Fruit fly (Drosophila melanogaster) whole organism, embryonic: Measurements from ENCODE around the gene CG13367.

Experiments
- B-H2 ChIP-seq: fragments of 200-800 bp; sonication (Bioruptor generic); optimal IDR thresholded peaks from 2 replicates; lab custom pipeline; 2018; ENCODE audit warnings: missing biosample characterization, mild to moderate bottlenecking, missing genetic modification characterization
- CG10321 ChIP-seq: fragments of 200-800 bp; sonication (Bioruptor generic); IDR thresholded peaks from 2 replicates; pipeline ENCODE4 v1.3.6; 2022; ENCODE audit warnings: missing biosample characterization, missing genetic modification characterization
- CG10543 ChIP-seq: fragments of 200-800 bp; sonication (Bioruptor generic); optimal IDR thresholded peaks from 3 replicates; lab custom pipeline; 2017; ENCODE audit warnings: missing biosample characterization, mild to moderate bottlenecking, missing genetic modification characterization, moderate library complexity
- CG11723 ChIP-seq: fragments of 200-800 bp; sonication (Bioruptor generic); optimal IDR thresholded peaks from 2 replicates; lab custom pipeline; 2017; ENCODE audit warnings: missing biosample characterization, mild to moderate bottlenecking, missing genetic modification characterization
- CG13624 ChIP-seq: fragments of 200-800 bp; sonication (Bioruptor generic); optimal IDR thresholded peaks from 2 replicates; lab custom pipeline; 2016; ENCODE audit warnings: missing biosample characterization, missing genetic modification characterization
- CG13775 ChIP-seq: fragments of 200-800 bp; sonication (Bioruptor generic); optimal IDR thresholded peaks from 3 replicates; lab custom pipeline; 2017; ENCODE audit warnings: missing biosample characterization, mild to moderate bottlenecking, missing genetic modification characterization
- CG14441 ChIP-seq: fragments of 200-800 bp; sonication (Bioruptor generic); IDR thresholded peaks from 2 replicates; pipeline ENCODE4 v1.3.6; 2022; ENCODE audit warnings: missing biosample characterization, missing genetic modification characterization
- CG15011 ChIP-seq: fragments of 200-800 bp; sonication (Bioruptor generic); optimal IDR thresholded peaks from 3 replicates; lab custom pipeline; 2018; ENCODE audit warnings: missing biosample characterization, mild to moderate bottlenecking, missing genetic modification characterization
- CG1792 ChIP-seq: fragments of 200-800 bp; sonication (Bioruptor generic); optimal IDR thresholded peaks from 2 replicates; lab custom pipeline; 2016; ENCODE audit warnings: missing biosample characterization, missing genetic modification characterization
- CG30020 ChIP-seq: fragments of 200-800 bp; optimal IDR thresholded peaks from 2 replicates; lab custom pipeline; 2019; ENCODE audit warnings: missing biosample characterization, mild to moderate bottlenecking, missing genetic modification characterization, moderate library complexity
- CG31365 ChIP-seq: fragments of 200-800 bp; sonication (Bioruptor generic); optimal IDR thresholded peaks from 2 replicates; lab custom pipeline; 2018; ENCODE audit warnings: missing biosample characterization, mild to moderate bottlenecking, missing genetic modification characterization
- CG6683 ChIP-seq: fragments of 200-800 bp; sonication (Bioruptor generic); optimal IDR thresholded peaks from 2 replicates; lab custom pipeline; 2017; ENCODE audit warnings: missing biosample characterization, mild to moderate bottlenecking, missing genetic modification characterization, missing genetic modification reagents
- CG7928 ChIP-seq: fragments of 200-800 bp; sonication (Bioruptor generic); optimal IDR thresholded peaks from 2 replicates; lab custom pipeline; 2017; ENCODE audit warnings: missing biosample characterization, mild to moderate bottlenecking, missing genetic modification characterization
- CG7987 ChIP-seq: fragments of 200-800 bp; sonication (Bioruptor generic); optimal IDR thresholded peaks from 2 replicates; lab custom pipeline; 2018; ENCODE audit warnings: missing biosample characterization, mild to moderate bottlenecking, missing genetic modification characterization, moderate library complexity
- CG8478 ChIP-seq: fragments of >200 bp; optimal IDR thresholded peaks from 2 replicates; lab custom pipeline; 2018
- CG9876 ChIP-seq: fragments of 200-800 bp; sonication (Bioruptor generic); optimal IDR thresholded peaks from 2 replicates; lab custom pipeline; 2016; ENCODE audit warnings: missing biosample characterization, missing genetic modification characterization
- CrebB ChIP-seq: fragments of 200-800 bp; sonication (Bioruptor generic); optimal IDR thresholded peaks from 3 replicates; lab custom pipeline; 2018; ENCODE audit warnings: missing biosample characterization, mild to moderate bottlenecking, missing genetic modification characterization
- Deaf1 ChIP-seq: fragments of 200-800 bp; optimal IDR thresholded peaks from 3 replicates; lab custom pipeline; 2019; ENCODE audit warnings: missing biosample characterization, mild to moderate bottlenecking, missing genetic modification characterization, moderate library complexity
- Dp ChIP-seq: fragments of 200-800 bp; sonication (Bioruptor generic); optimal IDR thresholded peaks from 2 replicates; lab custom pipeline; 2018; ENCODE audit warnings: missing biosample characterization, mild to moderate bottlenecking, missing genetic modification characterization, moderate library complexity
- Ets65A ChIP-seq: fragments of 200-800 bp; sonication (Bioruptor generic); peaks from one replicate; lab custom pipeline; 2016; ENCODE audit warnings: missing biosample characterization, missing genetic modification characterization
- Fer1 ChIP-seq: fragments of 200-800 bp; sonication (Bioruptor generic); optimal IDR thresholded peaks from 2 replicates; lab custom pipeline; 2017; ENCODE audit warnings: missing biosample characterization, mild to moderate bottlenecking, missing genetic modification characterization
- GATAe ChIP-seq: fragments of 200-800 bp; sonication (Bioruptor generic); conservative IDR thresholded peaks from 2 replicates; pipeline ENCODE4 v1.3.6; 2022; ENCODE audit warnings: missing biosample characterization, missing genetic modification characterization
- HLH54F ChIP-seq: fragments of 200-800 bp; sonication (Bioruptor generic); optimal IDR thresholded peaks from 3 replicates; lab custom pipeline; 2016; ENCODE audit warnings: missing biosample characterization, missing genetic modification characterization
- Hey ChIP-seq: fragments of 200-800 bp; sonication (Bioruptor generic); optimal IDR thresholded peaks from 3 replicates; lab custom pipeline; 2018; ENCODE audit warnings: missing biosample characterization, mild to moderate bottlenecking, missing genetic modification characterization
- HmgZ ChIP-seq: fragments of 200-800 bp; sonication (Bioruptor generic); optimal IDR thresholded peaks from 2 replicates; lab custom pipeline; 2018; ENCODE audit warnings: missing biosample characterization, mild to moderate bottlenecking, missing genetic modification characterization
- Hr78 ChIP-seq, 2 experiments: fragments of 200-800 bp in 1 of 2; fragments of >200 bp in 1 of 2; sonication (Bioruptor generic) in 1 of 2; optimal IDR thresholded peaks; 2 replicates each; lab custom pipeline; 2017 to 2019; ENCODE audit warnings: missing biosample characterization in 2 of 2, missing genetic modification characterization in 2 of 2, mild to moderate bottlenecking in 1 of 2, moderate library complexity in 1 of 2
- Lim3 ChIP-seq: fragments of 200-800 bp; sonication (Bioruptor generic); IDR thresholded peaks from 2 replicates; pipeline ENCODE4 v1.3.6; 2022; ENCODE audit warnings: missing biosample characterization, missing genetic modification characterization
- Med ChIP-seq: fragments of 200-800 bp; sonication (Bioruptor generic); peaks from one replicate; lab custom pipeline; 2016; ENCODE audit warnings: missing biosample characterization, missing genetic modification characterization, mild to moderate bottlenecking, inconsistent platforms, moderate library complexity
- Myb ChIP-seq: fragments of 200-800 bp; sonication (Bioruptor generic); optimal IDR thresholded peaks from 2 replicates; lab custom pipeline; 2016; ENCODE audit warnings: missing biosample characterization, missing genetic modification characterization
- Pdp1 ChIP-seq, 2 experiments: fragments of 200-800 bp; sonication (Bioruptor generic); optimal IDR thresholded peaks; 3 replicates each; lab custom pipeline; 2016; ENCODE audit warnings: missing biosample characterization in 2 of 2, missing genetic modification characterization in 2 of 2, mild to moderate bottlenecking in 1 of 2, moderate library complexity in 1 of 2
- Ptx1 ChIP-seq: fragments of 200-800 bp; sonication (Bioruptor generic); IDR thresholded peaks from 2 replicates; pipeline ENCODE4 v1.3.6; 2022; ENCODE audit warnings: missing biosample characterization, missing genetic modification characterization
- Spps ChIP-seq: fragments of 200-800 bp; sonication (Bioruptor generic); optimal IDR thresholded peaks from 2 replicates; lab custom pipeline; 2018; ENCODE audit warnings: missing biosample characterization, mild to moderate bottlenecking, missing genetic modification characterization
- Tbp ChIP-seq: fragments of >200 bp; optimal IDR thresholded peaks from 2 replicates; lab custom pipeline; 2018; ENCODE audit warnings: missing biosample characterization, missing genetic modification characterization
- Xbp1 ChIP-seq: fragments of 200-800 bp; sonication (Bioruptor generic); optimal IDR thresholded peaks from 3 replicates; lab custom pipeline; 2016; ENCODE audit warnings: missing biosample characterization, mild to moderate bottlenecking, missing genetic modification characterization
- ash1 ChIP-seq: fragments of 200-800 bp; sonication (Bioruptor generic); optimal IDR thresholded peaks from 2 replicates; lab custom pipeline; 2018; ENCODE audit warnings: missing biosample characterization, mild to moderate bottlenecking, missing genetic modification characterization
- az2 ChIP-seq: fragments of 200-800 bp; sonication (Bioruptor generic); optimal IDR thresholded peaks from 3 replicates; lab custom pipeline; 2016; ENCODE audit warnings: missing biosample characterization, missing genetic modification characterization
- caup ChIP-seq: fragments of 200-800 bp; sonication (Bioruptor generic); optimal IDR thresholded peaks from 3 replicates; lab custom pipeline; 2017; ENCODE audit warnings: missing biosample characterization, mild to moderate bottlenecking, missing genetic modification characterization, moderate library complexity; ENCODE audit not compliant: severe bottlenecking
- cg ChIP-seq: fragments of 200-800 bp; sonication (Bioruptor generic); optimal IDR thresholded peaks from 3 replicates; lab custom pipeline; 2019; ENCODE audit warnings: missing biosample characterization, mild to moderate bottlenecking, missing genetic modification characterization, moderate library complexity
- ftz-f1 ChIP-seq: fragments of 200-800 bp; sonication (Bioruptor generic); optimal IDR thresholded peaks from 2 replicates; lab custom pipeline; 2016; ENCODE audit warnings: missing biosample characterization, missing genetic modification characterization
- gem ChIP-seq: fragments of 200-800 bp; sonication (Bioruptor generic); optimal IDR thresholded peaks from 2 replicates; lab custom pipeline; 2019; ENCODE audit warnings: missing biosample characterization, mild to moderate bottlenecking, missing genetic modification characterization, moderate library complexity
- grn ChIP-seq: fragments of 200-800 bp; sonication (Bioruptor generic); optimal IDR thresholded peaks from 3 replicates; lab custom pipeline; 2017; ENCODE audit warnings: missing biosample characterization, missing genetic modification characterization
- gro ChIP-seq: fragments of 200-800 bp; sonication (Bioruptor generic); optimal IDR thresholded peaks from 2 replicates; lab custom pipeline; 2016; ENCODE audit warnings: missing biosample characterization, missing genetic modification characterization
- lbe ChIP-seq: fragments of 200-800 bp; sonication (Bioruptor generic); optimal IDR thresholded peaks from 2 replicates; lab custom pipeline; 2016; ENCODE audit warnings: missing biosample characterization, mild to moderate bottlenecking, missing genetic modification characterization
- nerfin-1 ChIP-seq: fragments of 200-800 bp; sonication (Bioruptor generic); optimal IDR thresholded peaks from 3 replicates; lab custom pipeline; 2019; ENCODE audit warnings: missing biosample characterization, mild to moderate bottlenecking, missing genetic modification characterization, moderate library complexity
- nmo ChIP-seq: fragments of 200-800 bp; sonication (Bioruptor generic); optimal IDR thresholded peaks from 2 replicates; lab custom pipeline; 2018; ENCODE audit warnings: missing biosample characterization, mild to moderate bottlenecking, missing genetic modification characterization, moderate library complexity
- pita ChIP-seq: fragments of 200-800 bp; sonication (Bioruptor generic); optimal IDR thresholded peaks from 2 replicates; lab custom pipeline; 2017; ENCODE audit warnings: missing biosample characterization, mild to moderate bottlenecking, missing genetic modification characterization
- prd ChIP-seq, 3 experiments: fragments of >200 bp in 2 of 3; fragments of 200-800 bp in 1 of 3; sonication (Bioruptor generic) in 1 of 3; optimal IDR thresholded peaks in 2 of 3; IDR thresholded peaks in 1 of 3; 2 replicates in 2 of 3; 3 replicates in 1 of 3; pipeline versions ENCODE4 v1.3.6 to Lab custom; 2017 to 2022; ENCODE audit warnings: missing biosample characterization in 1 of 3, missing genetic modification characterization in 1 of 3
- repo ChIP-seq: fragments of 200-800 bp; sonication (Bioruptor generic); optimal IDR thresholded peaks from 2 replicates; lab custom pipeline; 2016; ENCODE audit warnings: missing biosample characterization, missing genetic modification characterization
- sd ChIP-seq: fragments of 200-800 bp; sonication (Bioruptor generic); optimal IDR thresholded peaks from 3 replicates; lab custom pipeline; 2018; ENCODE audit warnings: missing biosample characterization, mild to moderate bottlenecking, missing genetic modification characterization, moderate library complexity
- sna ChIP-seq: fragments of 200-800 bp; sonication (Bioruptor generic); IDR thresholded peaks from 2 replicates; pipeline ENCODE4 v1.3.6; 2022; ENCODE audit warnings: missing biosample characterization, missing genetic modification characterization; ENCODE audit not compliant: partially characterized antibody
- zen2 ChIP-seq: fragments of 200-800 bp; sonication (Bioruptor generic); IDR thresholded peaks from 3 replicates; pipeline ENCODE4 v1.3.6; 2022; ENCODE audit warnings: missing biosample characterization, missing genetic modification characterization; ENCODE audit not compliant: partially characterized antibody

CG13367 gene

dm6 chrX:599727-600126 lies 44.8 kb upstream of the CG13367 start:
- TF ChIP-seq Pdp1 (GFP tag; optimal IDR thresholded peaks at IDR 0.05; lab: Kevin White, UChicago) (no peak), CG14441 (GFP tag; lab: Robert Waterston, UW) (no peak), CG9876 (GFP tag; lab: Kevin White, UChicago) (no peak), CG15011 (GFP tag; lab: Kevin White, UChicago) (no peak), Hey (peak; percentile 76), CG30020 (no peak), CG10543 (peak; percentile 75), HLH54F (no peak), gem (tag; lab: Kevin White, UChicago) (peak; percentile 9), lbe (GFP tag; lab: Kevin White, UChicago) (no peak), Med (GFP tag; lab: Kevin White, UChicago) (peak; percentile 79), CG11723 (GFP tag; lab: Kevin White, UChicago) (no peak), Ptx1 (no peak), Hr78 (GFP tag; optimal IDR thresholded peaks at IDR 0.05; lab: Kevin White, UChicago) (peak in 1 of 2 experiments; percentile 18), GATAe (peak; percentile 81), repo (GFP tag; lab: Kevin White, UChicago) (no peak), ftz-f1 (GFP tag; lab: Kevin White, UChicago) (no peak), CG13775 (GFP tag; lab: Kevin White, UChicago) (no peak), CG6683 (GFP tag; lab: Kevin White, UChicago) (no peak), caup (GFP tag; lab: Kevin White, UChicago) (no peak), CG10321 (GFP tag; lab: Robert Waterston, UW) (no peak), HmgZ (peak; percentile 43), Lim3 (GFP tag; lab: Robert Waterston, UW) (no peak), sd (tag; lab: Kevin White, UChicago) (peak; percentile 9), Xbp1 (GFP tag; lab: Kevin White, UChicago) (no peak), pita (no peak), nmo (no peak), ash1 (no peak), CG1792 (GFP tag; lab: Kevin White, UChicago) (no peak), Tbp (no peak), prd (optimal IDR thresholded peaks at IDR 0.05; lab: Kevin White, UChicago) (no peak), prd (GFP tag; IDR thresholded peaks at IDR 0.05; lab: Robert Waterston, UW) (no peak), CG8478 (lab: Kevin White, UChicago) (no peak), Ets65A (peak; percentile 37), nerfin-1 (tag; lab: Kevin White, UChicago) (no peak), Fer1 (GFP tag; lab: Kevin White, UChicago) (no peak), Spps (tag; lab: Kevin White, UChicago) (no peak), B-H2 (no peak), CG7928 (GFP tag; lab: Kevin White, UChicago) (no peak), sna (GFP tag; lab: Robert Waterston, UW) (no peak), zen2 (GFP tag; lab: Robert Waterston, UW) (no peak), Dp (GFP tag; lab: Kevin White, UChicago) (no peak), CrebB (no peak), grn (GFP tag; lab: Kevin White, UChicago) (peak; percentile 95), CG7987 (GFP tag; lab: Kevin White, UChicago) (peak; percentile 84), az2 (GFP tag; lab: Kevin White, UChicago) (no peak), CG31365 (tag; lab: Kevin White, UChicago) (no peak), CG13624 (GFP tag; lab: Kevin White, UChicago) (no peak), gro (GFP tag; lab: Kevin White, UChicago) (no peak), Myb (GFP tag; lab: Kevin White, UChicago) (no peak), Deaf1 (tag; lab: Kevin White, UChicago) (peak; percentile 81), cg (GFP tag; lab: Kevin White, UChicago) (no peak)
